Fruit fly (Drosophila melanogaster): ENCODE results near the gene CG34377.

Gene CG34377

DNA sequence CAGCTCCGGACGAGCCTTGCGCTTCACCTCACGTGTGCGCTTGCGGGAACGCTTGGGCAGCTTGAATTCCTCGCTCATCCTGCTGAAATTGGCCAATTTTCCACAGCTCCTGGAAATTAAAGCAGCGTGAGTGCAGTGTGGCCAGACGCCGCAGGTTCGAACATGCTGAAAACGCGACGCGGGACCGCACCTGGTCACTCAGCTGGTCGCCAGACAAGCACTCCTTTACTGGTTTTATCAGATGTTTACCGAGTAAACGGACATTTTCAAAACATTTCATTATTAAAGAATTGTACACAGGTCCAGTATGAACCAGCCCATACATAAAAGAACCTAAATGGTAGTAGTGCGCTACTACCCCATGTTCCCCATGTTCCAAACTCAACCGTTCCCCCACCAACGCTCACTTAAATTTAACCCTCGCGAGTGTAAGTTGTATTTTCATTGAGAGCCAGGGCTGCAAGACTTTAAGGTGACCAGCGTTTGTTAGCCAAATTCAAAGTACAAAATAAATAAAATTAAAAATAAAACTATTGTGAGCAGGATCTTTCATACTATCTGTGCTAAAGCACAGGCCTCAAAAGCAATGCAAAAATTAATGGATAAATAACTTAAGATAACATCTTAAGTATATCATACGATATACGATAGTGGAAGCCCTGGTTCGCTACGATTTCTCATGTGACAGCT is 38.5 kb upstream of the CG34377 start, which contains the start of the genes JMJD6, CG7071 and Muted (continued):
- peak; percentile 55; the same call in 1 of the 3 replicates for TF ChIP-seq sr (GFP tag; IDR thresholded peaks at IDR 0.05)
- TF ChIP-seq nau (GFP tag; optimal IDR thresholded peaks at IDR 0.05): peak; percentile 80
- peak; percentile 90 for TF ChIP-seq CG30020 (tag; optimal IDR thresholded peaks at IDR 0.05)
- TF ChIP-seq CG1603 (tag; optimal IDR thresholded peaks at IDR 0.05): peak; percentile 82
- TF ChIP-seq CG17361 (GFP tag; IDR thresholded peaks at IDR 0.05): peak; percentile 91
- peak; percentile 76 for TF ChIP-seq Poxn (GFP tag; IDR thresholded peaks at IDR 0.05)
- TF ChIP-seq CG2120 (GFP tag; optimal IDR thresholded peaks at IDR 0.05): peak; percentile 98
- TF ChIP-seq sc (optimal IDR thresholded peaks at IDR 0.05): no peak
- peak; percentile 83 for TF ChIP-seq sc (GFP tag; optimal IDR thresholded peaks at IDR 0.05)
- TF ChIP-seq CG18011 (GFP tag; optimal IDR thresholded peaks at IDR 0.05): peak; percentile 85
- no peak for TF ChIP-seq peb (GFP tag; IDR thresholded peaks at IDR 0.05)
- peak; percentile 73 for TF ChIP-seq en (GFP tag; optimal IDR thresholded peaks at IDR 0.05)
- TF ChIP-seq sisA (GFP tag; IDR thresholded peaks at IDR 0.05): peak; percentile 93
- peak; percentile 97 for TF ChIP-seq CG12391 (tag; optimal IDR thresholded peaks at IDR 0.05)
- TF ChIP-seq CG3065 (GFP tag; optimal IDR thresholded peaks at IDR 0.05): peak; percentile 78
- TF ChIP-seq Optix (GFP tag; IDR thresholded peaks at IDR 0.05): peak; percentile 88
- TF ChIP-seq CG17568 (GFP tag; optimal IDR thresholded peaks at IDR 0.05): peak; percentile 86
- TF ChIP-seq CG2875 (GFP tag; optimal IDR thresholded peaks at IDR 0.05): peak; percentile 72
- peak; percentile 89 for TF ChIP-seq pnt (GFP tag; optimal IDR thresholded peaks at IDR 0.05)
- peak; percentile 86 for TF ChIP-seq CG10267 (tag; optimal IDR thresholded peaks at IDR 0.05)
- TF ChIP-seq CG13424 (tag; optimal IDR thresholded peaks at IDR 0.05): peak; percentile 96
- peak; percentile 83 for TF ChIP-seq maf-S (GFP tag; optimal IDR thresholded peaks at IDR 0.05)
- TF ChIP-seq tap (tag; optimal IDR thresholded peaks at IDR 0.05): peak; percentile 67
- peak in 1 of 2 experiments; percentile 11 for TF ChIP-seq tll (GFP tag; optimal IDR thresholded peaks at IDR 0.05)
- peak; percentile 86 for TF ChIP-seq CG16863 (GFP tag; optimal IDR thresholded peaks at IDR 0.05)
- peak; percentile 83 for TF ChIP-seq CG8089 (GFP tag; optimal IDR thresholded peaks at IDR 0.05)
- peak; percentile 85 for TF ChIP-seq CG7357 (GFP tag; IDR thresholded peaks at IDR 0.05)
- peak; percentile 63; the same call in 1 of the 2 replicates for TF ChIP-seq bbx (GFP tag; IDR thresholded peaks at IDR 0.05; ENCODE audit: partially characterized antibody)
- peak; percentile 78 for TF ChIP-seq CG11398 (GFP tag; optimal IDR thresholded peaks at IDR 0.05)
- TF ChIP-seq CG42726 (GFP tag; IDR thresholded peaks at IDR 0.05; ENCODE audit: partially characterized antibody): peak; percentile 66; the same call in 1 of the 2 replicates
- peak; percentile 55 for TF ChIP-seq CG10274 (GFP tag; optimal IDR thresholded peaks at IDR 0.05)
- TF ChIP-seq h (optimal IDR thresholded peaks at IDR 0.05): no peak
- TF ChIP-seq CG31388 (GFP tag; optimal IDR thresholded peaks at IDR 0.05): peak; percentile 75
- no peak for TF ChIP-seq CG8478 (optimal IDR thresholded peaks at IDR 0.05)
- peak in 1 of 3 experiments; percentile 88 for TF ChIP-seq lola (GFP tag; optimal IDR thresholded peaks at IDR 0.05)
- peak; percentile 91 for TF ChIP-seq CG11247 (GFP tag; IDR thresholded peaks at IDR 0.05)
- TF ChIP-seq CG11560 (tag; IDR thresholded peaks at IDR 0.05): peak; percentile 71
- peak; percentile 73 for TF ChIP-seq gsb-n (tag; optimal IDR thresholded peaks at IDR 0.05)
- TF ChIP-seq BEAF-32 (GFP tag; optimal IDR thresholded peaks at IDR 0.05): peak; percentile 90
- TF ChIP-seq ken (GFP tag; IDR thresholded peaks at IDR 0.05): peak; percentile 92
- peak; percentile 76 for TF ChIP-seq ssp (GFP tag; IDR thresholded peaks at IDR 0.05)
- TF ChIP-seq CG9215 (GFP tag; IDR thresholded peaks at IDR 0.05): peak; percentile 92
- peak; percentile 92 for TF ChIP-seq CG6689 (GFP tag; IDR thresholded peaks at IDR 0.05)
- peak; percentile 76 for TF ChIP-seq ERR (GFP tag; optimal IDR thresholded peaks at IDR 0.05)
- peak; percentile 45 for TF ChIP-seq fd102C (GFP tag; optimal IDR thresholded peaks at IDR 0.05)
- peak; percentile 66 for TF ChIP-seq CG5180 (GFP tag; optimal IDR thresholded peaks at IDR 0.05)
- peak; percentile 89 for TF ChIP-seq CG14667 (GFP tag; IDR thresholded peaks at IDR 0.05)
- TF ChIP-seq CG3847 (GFP tag; IDR thresholded peaks at IDR 0.05): peak; percentile 95
- TF ChIP-seq eyg (GFP tag; optimal IDR thresholded peaks at IDR 0.05): peak; percentile 81
- TF ChIP-seq CG18619 (GFP tag; optimal IDR thresholded peaks at IDR 0.05): peak; percentile 83
